Worm (Caenorhabditis elegans) whole organism, L4/young adult: ENCODE results near the gene ZK1290.1.

Experiments used
- W03F9.2 ChIP-seq: fragments of 150-350 bp; optimal IDR thresholded peaks from 2 replicates; lab custom pipeline; 2014; ENCODE audit warnings: missing biosample characterization, missing genetic modification characterization
- him-1 ChIP-seq: sonication (generic microtip); optimal IDR thresholded peaks from 2 replicates; lab custom pipeline; 2016; ENCODE audit warnings: missing genotype, missing genetic modification reagents, missing genetic modification characterization, missing compliant biosample characterization

ce11 chrII:7544782-7545181 lies 16.8 kb upstream of the ZK1290.1 start:
- TF ChIP-seq W03F9.2 (no peak), him-1 (tag; lab: Kevin White, UChicago) (no peak)
